Fruit fly (Drosophila melanogaster) whole organism, embryonic: Measurements from ENCODE around the gene Cyp28d2.

ENCODE experiments used
- ATbp ChIP-seq: fragments of 200-800 bp; sonication (Bioruptor generic); optimal IDR thresholded peaks from 2 replicates; lab custom pipeline; 2017; ENCODE audit warnings: missing biosample characterization, mild to moderate bottlenecking, missing genetic modification characterization, missing genetic modification reagents
- Ada2b ChIP-seq: fragments of 200-800 bp; sonication (Bioruptor generic); IDR thresholded peaks from 2 replicates; pipeline ENCODE4 v1.3.6; 2022; ENCODE audit warnings: missing biosample characterization, missing genetic modification characterization
- Awh ChIP-seq: fragments of 200-800 bp; sonication (Bioruptor generic); IDR thresholded peaks from 2 replicates; pipeline ENCODE4, ENCODE4 v1.3.6; 2022; ENCODE audit warnings: missing biosample characterization, missing genetic modification characterization
- CG10147 ChIP-seq: fragments of 200-800 bp; sonication (Bioruptor generic); optimal IDR thresholded peaks from 2 replicates; lab custom pipeline; 2019; ENCODE audit warnings: missing biosample characterization, mild to moderate bottlenecking, missing genetic modification characterization, moderate library complexity
- CG10543 ChIP-seq: fragments of 200-800 bp; sonication (Bioruptor generic); optimal IDR thresholded peaks from 3 replicates; lab custom pipeline; 2017; ENCODE audit warnings: missing biosample characterization, mild to moderate bottlenecking, missing genetic modification characterization, moderate library complexity
- CG11504 ChIP-seq: fragments of 200-800 bp; sonication (Bioruptor generic); optimal IDR thresholded peaks from 3 replicates; lab custom pipeline; 2019; ENCODE audit warnings: missing biosample characterization, mild to moderate bottlenecking, missing genetic modification characterization, moderate library complexity
- CG11696 ChIP-seq: fragments of 200-800 bp; sonication (Bioruptor generic); IDR thresholded peaks from 2 replicates; pipeline ENCODE4 v1.3.6; 2022; ENCODE audit warnings: missing biosample characterization, missing genetic modification characterization
- CG12071 ChIP-seq: fragments of 200-800 bp; sonication (Bioruptor generic); optimal IDR thresholded peaks from 3 replicates; lab custom pipeline; 2018; ENCODE audit warnings: missing biosample characterization, mild to moderate bottlenecking, missing genetic modification characterization
- CG12104 ChIP-seq: fragments of 200-800 bp; sonication (Bioruptor generic); optimal IDR thresholded peaks from 3 replicates; lab custom pipeline; 2016; ENCODE audit warnings: missing biosample characterization, missing genetic modification characterization
- CG12769 ChIP-seq: fragments of 200-800 bp; sonication (Bioruptor generic); optimal IDR thresholded peaks from 2 replicates; lab custom pipeline; 2019; ENCODE audit warnings: missing biosample characterization, mild to moderate bottlenecking, missing genetic modification characterization, moderate library complexity
- CG15601 ChIP-seq: fragments of 200-800 bp; sonication (Bioruptor generic); optimal IDR thresholded peaks from 3 replicates; lab custom pipeline; 2019; ENCODE audit warnings: missing biosample characterization, mild to moderate bottlenecking, missing genetic modification characterization, moderate library complexity
- CG1792 ChIP-seq: fragments of 200-800 bp; sonication (Bioruptor generic); optimal IDR thresholded peaks from 2 replicates; lab custom pipeline; 2016; ENCODE audit warnings: missing biosample characterization, missing genetic modification characterization
- CG30020 ChIP-seq: fragments of 200-800 bp; optimal IDR thresholded peaks from 2 replicates; lab custom pipeline; 2019; ENCODE audit warnings: missing biosample characterization, mild to moderate bottlenecking, missing genetic modification characterization, moderate library complexity
- CG32772 ChIP-seq: fragments of 200-800 bp; sonication (Bioruptor generic); IDR thresholded peaks from 2 replicates; pipeline ENCODE4 v1.3.6; 2022; ENCODE audit warnings: missing biosample characterization, missing genetic modification characterization
- CG3281 ChIP-seq: fragments of 200-800 bp; sonication (Bioruptor generic); optimal IDR thresholded peaks from 3 replicates; lab custom pipeline; 2017; ENCODE audit warnings: missing biosample characterization, mild to moderate bottlenecking, missing genetic modification characterization
- CG34376 ChIP-seq: fragments of 200-800 bp; sonication (Bioruptor generic); optimal IDR thresholded peaks from 2 replicates; lab custom pipeline; 2018; ENCODE audit warnings: missing biosample characterization, mild to moderate bottlenecking, missing genetic modification characterization
- CG5180 ChIP-seq: fragments of 200-800 bp; sonication (Bioruptor generic); optimal IDR thresholded peaks from 3 replicates; lab custom pipeline; 2017; ENCODE audit warnings: missing biosample characterization, missing genetic modification characterization, mild to moderate bottlenecking, moderate library complexity, missing genetic modification reagents
- CG6683 ChIP-seq: fragments of 200-800 bp; sonication (Bioruptor generic); optimal IDR thresholded peaks from 2 replicates; lab custom pipeline; 2017; ENCODE audit warnings: missing biosample characterization, mild to moderate bottlenecking, missing genetic modification characterization, missing genetic modification reagents
- CG7271 ChIP-seq: fragments of 200-800 bp; sonication (Bioruptor generic); optimal IDR thresholded peaks from 2 replicates; lab custom pipeline; 2018; ENCODE audit warnings: missing biosample characterization, mild to moderate bottlenecking, missing genetic modification characterization, moderate library complexity
- CG7839 ChIP-seq: fragments of 200-800 bp; sonication (Bioruptor generic); optimal IDR thresholded peaks from 3 replicates; lab custom pipeline; 2018; ENCODE audit warnings: missing biosample characterization, mild to moderate bottlenecking, missing genetic modification characterization, moderate library complexity
- CG8359 ChIP-seq: fragments of 200-800 bp; sonication (Bioruptor generic); optimal IDR thresholded peaks from 2 replicates; lab custom pipeline; 2017; ENCODE audit warnings: missing biosample characterization, mild to moderate bottlenecking, missing genetic modification characterization, borderline replicate concordance
- D19A ChIP-seq: fragments of 200-800 bp; optimal IDR thresholded peaks from 3 replicates; lab custom pipeline; 2019; ENCODE audit warnings: missing biosample characterization, mild to moderate bottlenecking, missing genetic modification characterization, moderate library complexity
- Deaf1 ChIP-seq: fragments of 200-800 bp; optimal IDR thresholded peaks from 3 replicates; lab custom pipeline; 2019; ENCODE audit warnings: missing biosample characterization, mild to moderate bottlenecking, missing genetic modification characterization, moderate library complexity
- Doc2 ChIP-seq: fragments of 200-800 bp; sonication (Bioruptor generic); IDR thresholded peaks from 2 replicates; pipeline ENCODE4 v1.3.6; 2022; ENCODE audit warnings: missing biosample characterization, missing genetic modification characterization
- HHEX ChIP-seq: fragments of 200-800 bp; sonication (Bioruptor generic); optimal IDR thresholded peaks from 3 replicates; lab custom pipeline; 2017; ENCODE audit warnings: missing biosample characterization, mild to moderate bottlenecking, missing genetic modification characterization, missing genetic modification reagents
- Hand ChIP-seq: fragments of 200-800 bp; sonication (Bioruptor generic); optimal IDR thresholded peaks from 2 replicates; lab custom pipeline; 2017; ENCODE audit warnings: mild to moderate bottlenecking, missing biosample characterization, missing genetic modification reagents, missing genetic modification characterization
- HmgZ ChIP-seq: fragments of 200-800 bp; sonication (Bioruptor generic); optimal IDR thresholded peaks from 2 replicates; lab custom pipeline; 2018; ENCODE audit warnings: missing biosample characterization, mild to moderate bottlenecking, missing genetic modification characterization
- Med ChIP-seq: fragments of 200-800 bp; sonication (Bioruptor generic); peaks from one replicate; lab custom pipeline; 2016; ENCODE audit warnings: missing biosample characterization, missing genetic modification characterization, mild to moderate bottlenecking, inconsistent platforms, moderate library complexity
- PHDP ChIP-seq: fragments of 200-800 bp; sonication (Bioruptor generic); optimal IDR thresholded peaks from 3 replicates; lab custom pipeline; 2018; ENCODE audit warnings: missing biosample characterization, mild to moderate bottlenecking, missing genetic modification characterization, moderate library complexity
- Side ChIP-seq: fragments of 200-800 bp; sonication (Bioruptor generic); optimal IDR thresholded peaks from 2 replicates; lab custom pipeline; 2016; ENCODE audit warnings: missing biosample characterization, missing genetic modification characterization
- ase ChIP-seq: fragments of 200-800 bp; sonication (Bioruptor generic); IDR thresholded peaks from 3 replicates; pipeline ENCODE4 v1.3.6; 2022; ENCODE audit warnings: missing biosample characterization, missing genetic modification characterization
- cg ChIP-seq: fragments of 200-800 bp; sonication (Bioruptor generic); optimal IDR thresholded peaks from 3 replicates; lab custom pipeline; 2019; ENCODE audit warnings: missing biosample characterization, mild to moderate bottlenecking, missing genetic modification characterization, moderate library complexity
- chm ChIP-seq: fragments of 200-800 bp; sonication (Bioruptor generic); IDR thresholded peaks from 2 replicates; pipeline ENCODE4 v1.3.6; 2022; ENCODE audit warnings: missing biosample characterization, missing genetic modification characterization
- crc ChIP-seq: fragments of 200-800 bp; sonication (Bioruptor generic); optimal IDR thresholded peaks from 2 replicates; lab custom pipeline; 2016; ENCODE audit warnings: missing biosample characterization, missing genetic modification characterization
- fd64A ChIP-seq: fragments of 200-800 bp; sonication (Bioruptor generic); optimal IDR thresholded peaks from 3 replicates; lab custom pipeline; 2018; ENCODE audit warnings: missing biosample characterization, mild to moderate bottlenecking, missing genetic modification characterization
- gce ChIP-seq: fragments of 200-800 bp; sonication (Bioruptor generic); IDR thresholded peaks from 3 replicates; pipeline ENCODE4 v1.3.6; 2022; ENCODE audit warnings: missing biosample characterization, missing genetic modification characterization
- grn ChIP-seq: fragments of 200-800 bp; sonication (Bioruptor generic); optimal IDR thresholded peaks from 3 replicates; lab custom pipeline; 2017; ENCODE audit warnings: missing biosample characterization, missing genetic modification characterization
- gt ChIP-seq: fragments of 200-800 bp; sonication (Bioruptor generic); IDR thresholded peaks from 2 replicates; pipeline ENCODE4 v1.3.6; 2022; ENCODE audit warnings: missing biosample characterization, missing genetic modification characterization
- her ChIP-seq: fragments of 200-800 bp; sonication (Bioruptor generic); optimal IDR thresholded peaks from 2 replicates; lab custom pipeline; 2016; ENCODE audit warnings: missing biosample characterization, missing genetic modification characterization
- lab ChIP-seq: fragments of 200-800 bp; sonication (Bioruptor generic); optimal IDR thresholded peaks from 3 replicates; lab custom pipeline; 2017; ENCODE audit warnings: missing biosample characterization, missing genetic modification characterization, mild to moderate bottlenecking, moderate library complexity, missing genetic modification reagents
- nerfin-1 ChIP-seq: fragments of 200-800 bp; sonication (Bioruptor generic); optimal IDR thresholded peaks from 3 replicates; lab custom pipeline; 2019; ENCODE audit warnings: missing biosample characterization, mild to moderate bottlenecking, missing genetic modification characterization, moderate library complexity
- prd ChIP-seq, 3 experiments: fragments of >200 bp in 2 of 3; fragments of 200-800 bp in 1 of 3; sonication (Bioruptor generic) in 1 of 3; optimal IDR thresholded peaks in 2 of 3; IDR thresholded peaks in 1 of 3; 2 replicates in 2 of 3; 3 replicates in 1 of 3; pipeline versions ENCODE4 v1.3.6 to Lab custom; 2017 to 2022; ENCODE audit warnings: missing biosample characterization in 1 of 3, missing genetic modification characterization in 1 of 3
- salm ChIP-seq: fragments of 200-800 bp; sonication (Bioruptor generic); optimal IDR thresholded peaks from 2 replicates; lab custom pipeline; 2018; ENCODE audit warnings: missing biosample characterization, mild to moderate bottlenecking, missing genetic modification characterization
- sd ChIP-seq: fragments of 200-800 bp; sonication (Bioruptor generic); optimal IDR thresholded peaks from 3 replicates; lab custom pipeline; 2018; ENCODE audit warnings: missing biosample characterization, mild to moderate bottlenecking, missing genetic modification characterization, moderate library complexity
- slou ChIP-seq: fragments of 200-800 bp; sonication (Bioruptor generic); optimal IDR thresholded peaks from 3 replicates; lab custom pipeline; 2016; ENCODE audit warnings: missing biosample characterization, missing genetic modification characterization
- sr ChIP-seq: fragments of 200-800 bp; sonication (Bioruptor generic); IDR thresholded peaks from 3 replicates; pipeline ENCODE4 v1.3.6; 2022; ENCODE audit warnings: missing biosample characterization, missing genetic modification characterization
- tx ChIP-seq: fragments of 200-800 bp; sonication (Bioruptor generic); optimal IDR thresholded peaks from 2 replicates; lab custom pipeline; 2016; ENCODE audit warnings: missing biosample characterization, missing genetic modification characterization

Gene Cyp28d2

DNA sequence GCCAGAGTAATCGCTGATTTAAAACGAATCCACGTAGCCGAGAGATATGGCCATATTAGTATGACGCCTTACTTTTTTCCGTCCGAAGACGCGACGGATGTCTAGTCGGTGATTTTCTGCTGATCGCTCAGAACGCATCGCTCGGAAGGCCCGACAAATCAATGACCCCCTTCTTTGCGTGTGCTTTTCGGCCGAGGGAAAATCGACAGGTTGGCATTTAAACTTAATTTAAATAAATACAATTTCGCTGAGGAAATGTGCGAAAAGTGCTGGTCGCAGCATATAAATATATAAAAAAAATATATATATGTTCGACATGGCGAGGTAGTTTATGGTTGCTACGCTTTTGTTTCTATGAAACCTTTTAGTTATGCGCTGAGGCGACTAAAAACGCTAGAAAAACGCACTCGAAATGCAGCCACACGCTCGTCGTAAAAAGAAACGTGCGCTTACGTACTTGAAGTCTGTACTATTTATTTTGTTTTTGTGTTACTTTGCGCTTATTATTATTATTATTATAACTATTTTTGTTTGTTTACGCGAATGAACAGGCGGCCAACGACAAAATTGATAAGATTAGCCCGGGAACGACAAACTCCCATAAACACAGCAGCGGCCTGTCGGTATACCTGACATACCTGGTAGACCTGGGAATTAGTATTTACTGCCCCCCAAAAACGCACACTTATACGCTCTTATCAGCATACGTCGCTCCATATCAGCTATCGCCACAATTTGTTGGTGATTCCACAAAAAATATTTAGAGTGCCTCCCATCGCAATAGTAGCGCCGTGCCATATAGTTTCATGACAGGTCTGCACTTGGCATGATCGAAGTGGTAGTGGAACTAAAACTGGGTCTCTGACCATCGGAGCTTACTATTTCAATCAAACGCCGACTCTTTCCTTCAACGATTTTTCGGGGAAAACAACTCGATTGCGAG lies 26.2 kb downstream of the Cyp28d2 start (continued):
- TF ChIP-seq sr (GFP tag; lab: Robert Waterston, UW) (no peak), Awh (GFP tag; lab: Robert Waterston, UW) (no peak), CG10543 (peak; percentile 93), CG8359 (peak; percentile 98), CG11504 (tag; lab: Kevin White, UChicago) (peak; percentile 1), CG7839 (no peak), D19A (tag; lab: Kevin White, UChicago) (no peak), slou (GFP tag; lab: Kevin White, UChicago) (no peak), tx (GFP tag; lab: Kevin White, UChicago) (no peak), HHEX (peak; percentile 8), cg (GFP tag; lab: Kevin White, UChicago) (peak; percentile 38), CG11696 (GFP tag; lab: Robert Waterston, UW) (0 out of 2 replicates have a peak, but pooled peaks have one; percentile 34), chm (GFP tag; lab: Robert Waterston, UW) (peak; percentile 54), CG12104 (GFP tag; lab: Kevin White, UChicago) (no peak), nerfin-1 (tag; lab: Kevin White, UChicago) (no peak), Deaf1 (tag; lab: Kevin White, UChicago) (peak; percentile 12), Side (GFP tag; lab: Kevin White, UChicago) (peak; percentile 6), salm (peak; percentile 57), CG6683 (GFP tag; lab: Kevin White, UChicago) (no peak), prd (optimal IDR thresholded peaks at IDR 0.05; lab: Kevin White, UChicago) (no peak), prd (GFP tag; IDR thresholded peaks at IDR 0.05; lab: Robert Waterston, UW) (no peak), CG30020 (tag; lab: Kevin White, UChicago) (no peak), gt (GFP tag; lab: Robert Waterston, UW) (no peak), PHDP (tag; lab: Kevin White, UChicago) (peak; percentile 19), lab (GFP tag; lab: Kevin White, UChicago) (peak; percentile 71), ATbp (peak; percentile 23), grn (GFP tag; lab: Kevin White, UChicago) (peak; percentile 64), HmgZ (tag; lab: Kevin White, UChicago) (peak; percentile 48), Ada2b (GFP tag; lab: Robert Waterston, UW) (no peak), her (GFP tag; lab: Kevin White, UChicago) (no peak), CG5180 (peak; percentile 44), CG12769 (peak; percentile 90), CG1792 (no peak), CG32772 (GFP tag; lab: Robert Waterston, UW) (no peak), ase (GFP tag; lab: Robert Waterston, UW) (no peak), fd64A (GFP tag; lab: Kevin White, UChicago) (no peak), CG3281 (peak; percentile 42), CG34376 (GFP tag; lab: Kevin White, UChicago) (peak; percentile 89), CG7271 (tag; lab: Kevin White, UChicago) (no peak), CG12071 (GFP tag; lab: Kevin White, UChicago) (peak; percentile 15), gce (no peak), Hand (GFP tag; lab: Kevin White, UChicago) (no peak), crc (GFP tag; lab: Kevin White, UChicago) (no peak), CG10147 (GFP tag; lab: Kevin White, UChicago) (peak; percentile 26), sd (tag; lab: Kevin White, UChicago) (peak; percentile 90), Doc2 (GFP tag; lab: Robert Waterston, UW) (no peak), CG15601 (peak; percentile 21), Med (GFP tag; lab: Kevin White, UChicago) (peak; percentile 77)
